Fruit fly (Drosophila melanogaster): Measurements from ENCODE around the gene Hpf1.

The Hpf1 gene

DNA sequence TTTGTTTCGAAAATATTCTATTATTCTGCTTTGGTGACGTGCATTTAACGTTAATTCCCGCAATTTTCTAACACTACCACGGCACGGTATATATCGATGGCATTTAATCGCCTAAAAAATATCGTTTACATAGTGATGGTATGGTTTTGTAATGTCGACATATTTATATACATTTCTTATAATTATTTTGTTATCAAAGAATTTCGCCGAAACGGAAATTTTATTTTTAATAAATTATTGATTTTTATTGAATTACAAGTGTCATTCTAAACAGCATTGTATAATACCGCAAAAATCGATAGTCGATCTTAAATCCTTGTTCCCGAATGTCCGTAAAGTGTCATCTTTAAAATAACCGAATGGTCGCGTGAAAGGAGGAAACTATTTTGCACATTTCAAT, 32.8 kb downstream of the Hpf1 start, which contains the start of the genes Sec20 and dgrn (continued):
- TF ChIP-seq tll (GFP tag; optimal IDR thresholded peaks at IDR 0.05) (no peak), Awh (GFP tag; IDR thresholded peaks at IDR 0.05) (no peak), Asciz (GFP tag; optimal IDR thresholded peaks at IDR 0.05) (no peak), Xbp1 (GFP tag; optimal IDR thresholded peaks at IDR 0.05) (peak; percentile 82), bbx (GFP tag; IDR thresholded peaks at IDR 0.05; ENCODE audit: partially characterized antibody) (peak; percentile 94), Six4 (GFP tag; optimal IDR thresholded peaks at IDR 0.05) (peak; percentile 56), Usf (GFP tag; optimal IDR thresholded peaks at IDR 0.05) (no peak), NFAT (GFP tag; IDR thresholded peaks at IDR 0.05) (peak; percentile 74), CG7928 (GFP tag; optimal IDR thresholded peaks at IDR 0.05) (no peak), CG3726 (GFP tag; IDR thresholded peaks at IDR 0.05) (no peak), CG30431 (GFP tag; optimal IDR thresholded peaks at IDR 0.05) (no peak), knrl (GFP tag; IDR thresholded peaks at IDR 0.05; ENCODE audit: partially characterized antibody) (peak; percentile 97), tup (GFP tag; optimal IDR thresholded peaks at IDR 0.05) (peak; percentile 37), CG7786 (GFP tag; optimal IDR thresholded peaks at IDR 0.05) (peak; percentile 39), tgo (GFP tag; IDR thresholded peaks at IDR 0.05) (peak; percentile 51), Mad (GFP tag; optimal IDR thresholded peaks at IDR 0.05) (peak; percentile 48), NC2β (GFP tag; optimal IDR thresholded peaks at IDR 0.05) (no peak), CG8388 (GFP tag; optimal IDR thresholded peaks at IDR 0.05) (peak; percentile 66), C15 (GFP tag; IDR thresholded peaks at IDR 0.05) (no peak), Dref (GFP tag; IDR thresholded peaks at IDR 0.05) (peak; percentile 66), Bgb (GFP tag; IDR thresholded peaks at IDR 0.05; ENCODE audit: partially characterized antibody) (peak; percentile 95), ems (GFP tag; optimal IDR thresholded peaks at IDR 0.05) (peak; percentile 59), Fer3 (tag; optimal IDR thresholded peaks at IDR 0.05) (peak; percentile 56), CG16863 (GFP tag; optimal IDR thresholded peaks at IDR 0.05) (no peak), ase (GFP tag; IDR thresholded peaks at IDR 0.05) (no peak; the same call in 2 of the 3 replicates), unc-4 (GFP tag; IDR thresholded peaks at IDR 0.05; ENCODE audit: partially characterized antibody) (peak; percentile 95), en (GFP tag; optimal IDR thresholded peaks at IDR 0.05) (no peak), CG14050 (GFP tag; IDR thresholded peaks at IDR 0.05) (peak; percentile 38; the same call in 1 of the 3 replicates), Oli (tag; optimal IDR thresholded peaks at IDR 0.05) (peak; percentile 26), jigr1 (GFP tag; IDR thresholded peaks at IDR 0.05) (no peak), gfzf (GFP tag; optimal IDR thresholded peaks at IDR 0.05) (peak; percentile 50), CG1603 (tag; optimal IDR thresholded peaks at IDR 0.05) (peak; percentile 41), CG4328 (GFP tag; optimal IDR thresholded peaks at IDR 0.05) (peak; percentile 46), CG13296 (GFP tag; optimal IDR thresholded peaks at IDR 0.05) (peak; percentile 38), org-1 (GFP tag; optimal IDR thresholded peaks at IDR 0.05) (no peak), CG31388 (GFP tag; optimal IDR thresholded peaks at IDR 0.05) (no peak), B-H1 (GFP tag; IDR thresholded peaks at IDR 0.05) (no peak), pfk (GFP tag; optimal IDR thresholded peaks at IDR 0.05) (no peak), CG17568 (GFP tag; optimal IDR thresholded peaks at IDR 0.05) (peak; percentile 38), sisA (GFP tag; IDR thresholded peaks at IDR 0.05) (peak; percentile 60), Camta (GFP tag; optimal IDR thresholded peaks at IDR 0.05) (no peak), vfl (GFP tag; optimal IDR thresholded peaks at IDR 0.05) (peak; percentile 57), CG9932 (GFP tag; IDR thresholded peaks at IDR 0.05) (peak; percentile 87), CG10366 (GFP tag; IDR thresholded peaks at IDR 0.05) (peak; percentile 18; the same call in 1 of the 2 replicates), CG30020 (tag; optimal IDR thresholded peaks at IDR 0.05) (peak; percentile 78), CG16815 (GFP tag; optimal IDR thresholded peaks at IDR 0.05) (peak; percentile 35), fd96Cb (tag; optimal IDR thresholded peaks at IDR 0.05) (peak; percentile 31), bsh (GFP tag; optimal IDR thresholded peaks at IDR 0.05) (peak in 1 of 2 experiments; percentile 61), z (GFP tag; IDR thresholded peaks at IDR 0.05) (no peak), Spps (tag; optimal IDR thresholded peaks at IDR 0.05) (peak; percentile 36), Ravus (GFP tag; IDR thresholded peaks at IDR 0.05) (no peak)

Measured in whole organism, embryonic.